Worm (Caenorhabditis elegans): Measurements from ENCODE around the gene F10D7.4.

- TF ChIP-seq F13C5.2 (tag; optimal IDR thresholded peaks at IDR 0.05) (no peak), ceh-13 (GFP tag; optimal IDR thresholded peaks at IDR 0.05) (no peak), ama-1 (optimal IDR thresholded peaks at IDR 0.05) (no peak), B0310.2 (tag; optimal IDR thresholded peaks at IDR 0.05) (no peak), tbx-37 (GFP tag; conservative IDR thresholded peaks at IDR 0.05) (no peak), ceh-36 (tag; optimal IDR thresholded peaks at IDR 0.05) (no peak), sea-1 (GFP tag; conservative IDR thresholded peaks at IDR 0.05) (no peak), pes-1 (GFP tag; IDR thresholded peaks at IDR 0.05) (no peak)
These were observed 19.4 kb upstream of the F10D7.4 start, which contains the start of gene F11C7.6 for ce11 chrX:17401264-17401663.

Data from whole organism, early embryonic.